Worm (Caenorhabditis elegans): ENCODE results near the gene acox-1.6.

acox-1.6 gene

DNA sequence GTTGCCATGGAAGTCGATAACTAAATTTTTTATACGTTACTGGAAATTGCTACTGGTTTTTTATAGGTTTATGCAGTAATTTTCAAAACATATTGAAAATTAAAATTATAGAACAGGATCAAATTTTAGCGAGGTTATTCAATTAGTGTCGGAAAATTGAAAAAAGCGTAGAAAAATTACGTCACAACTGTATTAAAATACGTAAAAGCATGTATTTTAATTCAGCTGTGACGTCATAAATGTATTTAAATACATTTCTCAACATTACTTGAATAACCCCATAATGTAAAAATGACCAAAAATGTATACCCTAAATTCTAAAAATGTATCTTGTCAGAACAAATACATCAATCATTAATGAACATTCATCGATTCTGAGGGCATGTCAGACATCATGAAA lies 10.5 kb upstream of the acox-1.6 start:
- no peak for TF ChIP-seq nhr-76 (tag; optimal IDR thresholded peaks at IDR 0.05)
- TF ChIP-seq unc-39 (tag; optimal IDR thresholded peaks at IDR 0.05): no peak
- TF ChIP-seq mdl-1 (tag; optimal IDR thresholded peaks at IDR 0.05): no peak
- TF ChIP-seq pqm-1 (tag; optimal IDR thresholded peaks at IDR 0.05): no peak
- TF ChIP-seq nhr-237 (tag; optimal IDR thresholded peaks at IDR 0.05): no peak
- TF ChIP-seq nhr-11 (tag; optimal IDR thresholded peaks at IDR 0.05): no peak
- TF ChIP-seq ceh-9 (tag; optimal IDR thresholded peaks at IDR 0.05): no peak
- TF ChIP-seq nhr-28 (tag; optimal IDR thresholded peaks at IDR 0.05): no peak
- TF ChIP-seq tbx-2 (tag; optimal IDR thresholded peaks at IDR 0.05): no peak
- no peak for TF ChIP-seq ZK546.5 (tag; optimal IDR thresholded peaks at IDR 0.05)
- no peak for TF ChIP-seq lin-15B (tag; optimal IDR thresholded peaks at IDR 0.05)
- TF ChIP-seq daf-12 (tag; optimal IDR thresholded peaks at IDR 0.05): no peak
- no peak for TF ChIP-seq unc-62 (GFP tag; optimal IDR thresholded peaks at IDR 0.05)
- no peak for TF ChIP-seq fos-1 (tag; optimal IDR thresholded peaks at IDR 0.05)
- no peak for TF ChIP-seq zag-1 (tag; optimal IDR thresholded peaks at IDR 0.05)
- TF ChIP-seq snpc-4 (tag; optimal IDR thresholded peaks at IDR 0.05): no peak
- TF ChIP-seq jun-1 (tag; optimal IDR thresholded peaks at IDR 0.05): no peak

DNA sequence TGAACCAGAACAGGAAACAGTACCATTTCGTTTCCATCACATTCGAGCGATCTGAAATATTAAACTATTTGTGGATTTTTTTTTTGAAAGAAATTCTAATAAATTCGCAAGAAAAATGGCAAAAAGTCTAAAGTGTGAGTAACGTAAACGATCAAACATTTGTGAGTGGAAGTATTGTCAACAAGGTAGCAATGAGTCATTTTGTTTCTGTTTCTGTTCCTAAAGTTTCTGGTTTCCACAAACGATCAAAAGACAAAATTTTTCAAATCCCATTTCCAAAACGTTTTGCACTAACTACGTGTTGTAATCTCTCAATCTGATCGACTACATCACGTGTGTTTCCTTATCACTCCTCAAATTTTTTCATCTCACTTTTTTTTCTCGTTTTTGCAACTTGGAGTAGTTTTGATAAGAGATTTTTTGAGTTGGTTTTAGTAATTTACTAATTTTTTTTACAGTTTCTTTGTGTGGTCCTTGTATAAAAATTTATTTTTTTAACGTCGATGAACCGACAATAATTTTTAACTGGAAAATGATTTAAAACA lies 9.3 kb upstream of the acox-1.6 start, which contains the start of gene F59F4.3:
F59F4.3 (minus strand) TSS at position 51 of the 545 bp plus-strand sequence.
- TF ChIP-seq pha-4 (tag; optimal IDR thresholded peaks at IDR 0.05) (peak; percentile 29), lin-15B (tag; optimal IDR thresholded peaks at IDR 0.05) (no peak), elt-2 (tag; optimal IDR thresholded peaks at IDR 0.05) (peak; percentile 61)

DNA sequence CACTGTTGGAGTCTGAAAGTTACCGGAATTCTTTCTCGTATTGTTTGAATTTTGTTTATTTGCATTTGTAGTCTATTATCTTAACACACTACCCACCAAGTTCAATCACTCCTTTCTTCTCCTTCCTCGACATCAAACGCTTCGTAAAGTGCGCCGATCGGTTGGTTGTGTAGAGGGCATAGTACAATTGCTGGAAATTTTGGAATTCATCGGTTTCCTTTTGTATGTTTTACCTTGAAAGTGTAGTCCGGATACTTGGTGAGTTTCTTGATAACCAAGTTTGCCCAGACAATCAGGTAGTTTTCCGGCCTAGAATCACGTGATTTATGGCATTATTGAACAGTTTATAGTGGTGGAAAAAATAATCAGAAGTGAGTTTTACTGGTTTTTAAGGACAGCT lies 8.2 kb upstream of the acox-1.6 start:
- TF ChIP-seq ceh-16 (tag; optimal IDR thresholded peaks at IDR 0.05) (no peak), ztf-4 (tag; optimal IDR thresholded peaks at IDR 0.05) (no peak), pqm-1 (tag; optimal IDR thresholded peaks at IDR 0.05) (peak; percentile 5), elt-2 (tag; optimal IDR thresholded peaks at IDR 0.05) (peak; percentile 71), ama-1 (optimal IDR thresholded peaks at IDR 0.05) (no peak)

DNA sequence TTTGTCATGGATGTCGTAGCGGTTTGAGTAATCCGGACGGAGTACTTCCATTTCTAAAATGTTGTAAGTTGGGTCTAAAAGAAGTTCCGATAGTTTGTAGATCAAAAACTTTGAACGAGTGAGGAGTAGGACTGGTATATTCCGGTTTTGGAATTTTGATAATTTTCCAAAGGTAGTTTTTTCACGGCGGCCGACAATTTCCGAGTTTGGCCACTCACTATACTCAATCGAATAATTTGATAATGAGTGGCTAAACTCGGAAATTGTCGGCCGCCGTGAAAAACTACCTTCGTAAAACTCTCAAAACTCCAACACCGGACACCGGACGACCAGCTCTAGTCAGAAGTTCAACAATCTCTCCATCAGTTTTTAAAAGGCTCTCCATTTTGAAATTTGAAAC lies 6.0 kb upstream of the acox-1.6 start:
- TF ChIP-seq egl-5 (tag; optimal IDR thresholded peaks at IDR 0.05) (no peak), nhr-28 (tag; optimal IDR thresholded peaks at IDR 0.05) (no peak), daf-12 (tag; optimal IDR thresholded peaks at IDR 0.05) (no peak), fkh-2 (tag; optimal IDR thresholded peaks at IDR 0.05) (no peak), ZK546.5 (tag; optimal IDR thresholded peaks at IDR 0.05) (no peak), zag-1 (tag; optimal IDR thresholded peaks at IDR 0.05) (no peak), skn-1 (tag; optimal IDR thresholded peaks at IDR 0.05) (no peak), nhr-12 (tag; optimal IDR thresholded peaks at IDR 0.05) (no peak), elt-2 (tag; optimal IDR thresholded peaks at IDR 0.05) (no peak), jun-1 (tag; optimal IDR thresholded peaks at IDR 0.05) (no peak), ceh-16 (tag; optimal IDR thresholded peaks at IDR 0.05) (no peak), R02D3.7 (tag; optimal IDR thresholded peaks at IDR 0.05) (no peak), ama-1 (optimal IDR thresholded peaks at IDR 0.05) (no peak), unc-39 (tag; optimal IDR thresholded peaks at IDR 0.05) (no peak)

DNA sequence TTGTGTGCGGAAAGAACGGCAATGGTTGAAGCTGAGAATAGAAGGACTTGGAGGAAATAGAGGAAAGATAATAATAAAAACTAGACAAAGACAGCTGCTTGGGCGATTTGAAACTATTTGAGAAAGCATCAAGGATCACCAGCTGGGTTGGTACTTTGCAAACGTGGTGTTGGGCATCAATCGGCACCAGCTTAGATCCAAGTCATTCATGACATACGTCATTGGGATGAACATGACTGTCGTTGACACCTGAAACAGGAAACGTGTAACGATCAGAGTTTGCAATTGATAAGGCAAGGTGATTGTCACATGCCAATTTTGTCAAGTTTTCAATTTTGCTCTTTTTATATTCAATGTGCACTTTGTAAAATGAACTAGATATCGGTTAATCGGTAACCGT lies 4.1 kb upstream of the acox-1.6 start:
- no peak for TF ChIP-seq skn-1 (tag; optimal IDR thresholded peaks at IDR 0.05)
- TF ChIP-seq nhr-237 (tag; optimal IDR thresholded peaks at IDR 0.05): no peak
- peak; percentile 61 for TF ChIP-seq jun-1 (tag; optimal IDR thresholded peaks at IDR 0.05)
- TF ChIP-seq elt-1 (tag; optimal IDR thresholded peaks at IDR 0.05): no peak
- no peak for TF ChIP-seq R02D3.7 (tag; optimal IDR thresholded peaks at IDR 0.05)
- TF ChIP-seq hmg-11 (tag; optimal IDR thresholded peaks at IDR 0.05): no peak
- TF ChIP-seq tbx-2 (tag; optimal IDR thresholded peaks at IDR 0.05): peak; percentile 58
- peak; percentile 3 for TF ChIP-seq pha-4 (tag; optimal IDR thresholded peaks at IDR 0.05)
- peak; percentile 85 for TF ChIP-seq elt-2 (tag; optimal IDR thresholded peaks at IDR 0.05)
- no peak for TF ChIP-seq zag-1 (tag; optimal IDR thresholded peaks at IDR 0.05)
- no peak for TF ChIP-seq lin-15B (tag; optimal IDR thresholded peaks at IDR 0.05)
- TF ChIP-seq ceh-28 (tag; optimal IDR thresholded peaks at IDR 0.05): no peak
- no peak for TF ChIP-seq fkh-10 (GFP tag; optimal IDR thresholded peaks at IDR 0.05)
- TF ChIP-seq fkh-2 (tag; optimal IDR thresholded peaks at IDR 0.05): no peak
- no peak for TF ChIP-seq snpc-4 (tag; optimal IDR thresholded peaks at IDR 0.05)
- TF ChIP-seq ama-1 (optimal IDR thresholded peaks at IDR 0.05): no peak
- TF ChIP-seq nhr-43 (tag; optimal IDR thresholded peaks at IDR 0.05; ENCODE audit: poor library complexity, severe bottlenecking): peak; percentile 87
- TF ChIP-seq egl-5 (tag; optimal IDR thresholded peaks at IDR 0.05): no peak
- TF ChIP-seq nhr-11 (tag; optimal IDR thresholded peaks at IDR 0.05): no peak
- TF ChIP-seq nhr-77 (tag; optimal IDR thresholded peaks at IDR 0.05): peak; percentile 47
- TF ChIP-seq nhr-23 (tag; optimal IDR thresholded peaks at IDR 0.05): no peak
- no peak for TF ChIP-seq ZK546.5 (tag; optimal IDR thresholded peaks at IDR 0.05)
- no peak for TF ChIP-seq unc-62 (GFP tag; optimal IDR thresholded peaks at IDR 0.05)
- TF ChIP-seq lsy-12 (tag; optimal IDR thresholded peaks at IDR 0.05): peak; percentile 67
- TF ChIP-seq aly-2 (tag; optimal IDR thresholded peaks at IDR 0.05): peak; percentile 21
- TF ChIP-seq unc-39 (tag; optimal IDR thresholded peaks at IDR 0.05): no peak
- no peak for TF ChIP-seq nhr-67 (tag; optimal IDR thresholded peaks at IDR 0.05)
- TF ChIP-seq eor-1 (tag; optimal IDR thresholded peaks at IDR 0.05): no peak
- no peak for TF ChIP-seq mdl-1 (tag; optimal IDR thresholded peaks at IDR 0.05)
- TF ChIP-seq ztf-4 (tag; optimal IDR thresholded peaks at IDR 0.05): no peak
- TF ChIP-seq pqm-1 (tag; optimal IDR thresholded peaks at IDR 0.05): peak; percentile 87
- no peak for TF ChIP-seq lin-39 (tag; optimal IDR thresholded peaks at IDR 0.05)
- TF ChIP-seq egl-27 (tag; optimal IDR thresholded peaks at IDR 0.05): no peak
- no peak for TF ChIP-seq ceh-82 (tag; optimal IDR thresholded peaks at IDR 0.05)
- TF ChIP-seq ceh-16 (tag; optimal IDR thresholded peaks at IDR 0.05): no peak

Data from whole organism, L3 larva.